Worm (Caenorhabditis elegans): ENCODE measurements around the gene B0244.9.

B0244.9 gene

ce11 chrIII:5761886-5762285, 31.1 kb upstream of the B0244.9 start (continued):
- no peak for TF ChIP-seq pqm-1 (tag; optimal IDR thresholded peaks at IDR 0.05)
- TF ChIP-seq skn-1 (tag; optimal IDR thresholded peaks at IDR 0.05) = no peak
- TF ChIP-seq egl-43 (GFP tag; IDR thresholded peaks at IDR 0.05) = peak; percentile 88
- no peak for TF ChIP-seq lin-15B (tag; optimal IDR thresholded peaks at IDR 0.05)
- no peak for TF ChIP-seq nhr-77 (tag; optimal IDR thresholded peaks at IDR 0.05)
- peak; percentile 6 for TF ChIP-seq nhr-102 (tag; optimal IDR thresholded peaks at IDR 0.05)
- TF ChIP-seq daf-16 (GFP tag; optimal IDR thresholded peaks at IDR 0.05) = peak in 1 of 2 experiments; percentile 39
- TF ChIP-seq daf-16 (tag; optimal IDR thresholded peaks at IDR 0.05) = no peak
- 0 out of 2 replicates have a peak, but pooled peaks have one; percentile 65 for TF ChIP-seq dmd-8 (GFP tag; IDR thresholded peaks at IDR 0.05)
- TF ChIP-seq Y5F2A.4 (GFP tag; optimal IDR thresholded peaks at IDR 0.05) = no peak
- no peak for TF ChIP-seq zfp-2 (tag; optimal IDR thresholded peaks at IDR 0.05)
- no peak for TF ChIP-seq aha-1 (tag)
- TF ChIP-seq ceh-20 (GFP tag; IDR thresholded peaks at IDR 0.05) = no peak
- TF ChIP-seq arid-1 (GFP tag; conservative IDR thresholded peaks at IDR 0.05) = peak; percentile 10; the same call in 1 of the 2 replicates
- TF ChIP-seq D1046.2 (GFP tag; IDR thresholded peaks at IDR 0.05) = 0 out of 2 replicates have a peak, but pooled peaks have one; percentile 70
- no peak for TF ChIP-seq F37D6.2 (tag; optimal IDR thresholded peaks at IDR 0.05)
- TF ChIP-seq fos-1 (tag; optimal IDR thresholded peaks at IDR 0.05) = no peak
- TF ChIP-seq attf-4 (tag; optimal IDR thresholded peaks at IDR 0.05) = no peak
- TF ChIP-seq ztf-11 (tag; optimal IDR thresholded peaks at IDR 0.05) = no peak
- peak; percentile 76 for TF ChIP-seq snpc-1.2 (GFP tag; IDR thresholded peaks at IDR 0.05)
- TF ChIP-seq dve-1 (tag; optimal IDR thresholded peaks at IDR 0.05; ENCODE audit: insufficient read depth) = peak; percentile 12
- no peak for TF ChIP-seq zip-2 (tag; optimal IDR thresholded peaks at IDR 0.05)
- no peak for TF ChIP-seq zag-1 (tag; optimal IDR thresholded peaks at IDR 0.05)
- no peak for TF ChIP-seq spr-3 (GFP tag; optimal IDR thresholded peaks at IDR 0.05)
- peak; percentile 73; the same call in 1 of the 2 replicates for TF ChIP-seq Y48G9A.11 (GFP tag; IDR thresholded peaks at IDR 0.05)
- TF ChIP-seq saeg-2 (GFP tag; IDR thresholded peaks at IDR 0.05) = no peak
- no peak for TF ChIP-seq nhr-25 (tag; optimal IDR thresholded peaks at IDR 0.05; ENCODE audit: borderline replicate concordance, insufficient read depth)
- TF ChIP-seq vab-7 (GFP tag; IDR thresholded peaks at IDR 0.05) = peak; percentile 62
- TF ChIP-seq lsy-2 (tag; optimal IDR thresholded peaks at IDR 0.05) = peak in 1 of 2 experiments; percentile 20
- TF ChIP-seq lin-29 (GFP tag; IDR thresholded peaks at IDR 0.05) = no peak
- TF ChIP-seq nhr-28 (tag; optimal IDR thresholded peaks at IDR 0.05) = no peak
- TF ChIP-seq T26A8.4 (GFP tag; IDR thresholded peaks at IDR 0.05) = peak; percentile 63
- TF ChIP-seq nhr-41 (GFP tag; IDR thresholded peaks at IDR 0.05) = no peak
- TF ChIP-seq nhr-111 (GFP tag; optimal IDR thresholded peaks at IDR 0.05) = no peak
- no peak for TF ChIP-seq nhr-237 (tag; optimal IDR thresholded peaks at IDR 0.05)
- TF ChIP-seq nhr-76 (tag; optimal IDR thresholded peaks at IDR 0.05) = no peak
- TF ChIP-seq nhr-42 (GFP tag; IDR thresholded peaks at IDR 0.05) = no peak
- no peak for TF ChIP-seq ZK546.5 (tag; optimal IDR thresholded peaks at IDR 0.05)
- TF ChIP-seq lim-7 (GFP tag; IDR thresholded peaks at IDR 0.05) = peak; percentile 78
- peak; percentile 11 for TF ChIP-seq spr-1 (tag; optimal IDR thresholded peaks at IDR 0.05)
- peak; percentile 53 for TF ChIP-seq F26F4.8 (GFP tag; conservative IDR thresholded peaks at IDR 0.05)
- TF ChIP-seq dmd-6 (GFP tag; IDR thresholded peaks at IDR 0.05) = no peak
- no peak for TF ChIP-seq T20F7.1 (GFP tag; optimal IDR thresholded peaks at IDR 0.05)
- no peak for TF ChIP-seq duxl-1 (tag; optimal IDR thresholded peaks at IDR 0.05; ENCODE audit: poor library complexity)
- no peak for TF ChIP-seq sdz-12 (GFP tag; optimal IDR thresholded peaks at IDR 0.05)
- TF ChIP-seq mes-2 (tag; optimal IDR thresholded peaks at IDR 0.05; ENCODE audit: poor library complexity, severe bottlenecking) = peak; percentile 17
- TF ChIP-seq egl-27 (tag; optimal IDR thresholded peaks at IDR 0.05) = no peak
- TF ChIP-seq ces-1 (GFP tag; optimal IDR thresholded peaks at IDR 0.05) = no peak
- 0 out of 2 replicates have a peak, but pooled peaks have one; percentile 23 for TF ChIP-seq mxl-2 (GFP tag; conservative IDR thresholded peaks at IDR 0.05)
- peak in 1 of 2 experiments; percentile 67 for TF ChIP-seq unc-62 (GFP tag; optimal IDR thresholded peaks at IDR 0.05 in 1 of 2)
- no peak for TF ChIP-seq unc-62 (tag; optimal IDR thresholded peaks at IDR 0.05)
- TF ChIP-seq zip-11 (GFP tag; IDR thresholded peaks at IDR 0.05) = no peak

Measured in whole organism, L4 larva.